Fruit fly (Drosophila melanogaster): ENCODE results near the gene ATPsynCF6.
A peak's percentile ranks its signal among the peaks of the same experiment; 100 is the strongest.

ATPsynCF6 gene

dm6 chr3R:23310151-23310550 is 45.7 kb downstream of the ATPsynCF6 start (continued):
- TF ChIP-seq CG11504 (tag; optimal IDR thresholded peaks at IDR 0.05): no peak
- TF ChIP-seq org-1 (GFP tag; optimal IDR thresholded peaks at IDR 0.05): no peak
- TF ChIP-seq CG3281 (GFP tag; optimal IDR thresholded peaks at IDR 0.05): no peak
- TF ChIP-seq CG15269 (tag; optimal IDR thresholded peaks at IDR 0.05): peak; percentile 1
- no peak for TF ChIP-seq CG3726 (GFP tag; IDR thresholded peaks at IDR 0.05)
- peak; percentile 71 for TF ChIP-seq D19A (tag; optimal IDR thresholded peaks at IDR 0.05)
- peak; percentile 21 for TF ChIP-seq Vsx1 (GFP tag; optimal IDR thresholded peaks at IDR 0.05)
- peak; percentile 9 for TF ChIP-seq CG13424 (tag; optimal IDR thresholded peaks at IDR 0.05)
- no peak for TF ChIP-seq hbn (GFP tag; IDR thresholded peaks at IDR 0.05; ENCODE audit: partially characterized antibody)
- TF ChIP-seq Ptx1 (GFP tag; IDR thresholded peaks at IDR 0.05): peak; percentile 35; the same call in 1 of the 2 replicates
- no peak for TF ChIP-seq CG6813 (GFP tag; optimal IDR thresholded peaks at IDR 0.05)
- TF ChIP-seq CG7556 (GFP tag; optimal IDR thresholded peaks at IDR 0.05): peak; percentile 19
- TF ChIP-seq gem (tag; optimal IDR thresholded peaks at IDR 0.05): peak; percentile 51
- TF ChIP-seq peb (GFP tag; IDR thresholded peaks at IDR 0.05): no peak
- no peak for TF ChIP-seq btn (GFP tag; optimal IDR thresholded peaks at IDR 0.05)
- peak; percentile 14 for TF ChIP-seq grau (tag; optimal IDR thresholded peaks at IDR 0.05)
- TF ChIP-seq row (GFP tag; IDR thresholded peaks at IDR 0.05): peak; percentile 22; the same call in 1 of the 3 replicates
- TF ChIP-seq unpg (GFP tag; optimal IDR thresholded peaks at IDR 0.05): peak; percentile 8
- peak; percentile 1 for TF ChIP-seq dmrt11E (tag; optimal IDR thresholded peaks at IDR 0.05)
- TF ChIP-seq CG2712 (tag; optimal IDR thresholded peaks at IDR 0.05): peak; percentile 6
- TF ChIP-seq CG9817 (tag; optimal IDR thresholded peaks at IDR 0.05): no peak
- peak; percentile 20 for TF ChIP-seq az2 (GFP tag; optimal IDR thresholded peaks at IDR 0.05)
- no peak for TF ChIP-seq MTF-1 (GFP tag; optimal IDR thresholded peaks at IDR 0.05; ENCODE audit: borderline replicate concordance)
- peak; percentile 24 for TF ChIP-seq Sox102F (GFP tag; optimal IDR thresholded peaks at IDR 0.05)
- peak; percentile 50; the same call in 1 of the 3 replicates for TF ChIP-seq CG17361 (GFP tag; IDR thresholded peaks at IDR 0.05)
- TF ChIP-seq CG43689 (GFP tag; IDR thresholded peaks at IDR 0.05): no peak

dm6 chr3R:23309690-23310089 is 46.2 kb downstream of the ATPsynCF6 start:
- TF ChIP-seq klu (GFP tag; IDR thresholded peaks at IDR 0.05) (no peak), Dek (tag; optimal IDR thresholded peaks at IDR 0.05) (no peak), CG2678 (tag; optimal IDR thresholded peaks at IDR 0.05) (no peak), CG18011 (GFP tag; optimal IDR thresholded peaks at IDR 0.05) (no peak), CG3163 (GFP tag; optimal IDR thresholded peaks at IDR 0.05) (no peak), stc (GFP tag; IDR thresholded peaks at IDR 0.05) (no peak), CG3995 (GFP tag; optimal IDR thresholded peaks at IDR 0.05) (no peak), CG18262 (tag; optimal IDR thresholded peaks at IDR 0.05) (no peak), oc (tag; optimal IDR thresholded peaks at IDR 0.05) (peak; percentile 19), lbe (GFP tag; optimal IDR thresholded peaks at IDR 0.05) (no peak), Poxn (GFP tag; IDR thresholded peaks at IDR 0.05) (no peak), CG42726 (GFP tag; IDR thresholded peaks at IDR 0.05; ENCODE audit: partially characterized antibody) (no peak), ro (GFP tag; IDR thresholded peaks at IDR 0.05) (no peak), Awh (GFP tag; IDR thresholded peaks at IDR 0.05) (peak; percentile 93), gcm (GFP tag; optimal IDR thresholded peaks at IDR 0.05) (peak; percentile 88), gsb-n (tag; optimal IDR thresholded peaks at IDR 0.05) (peak; percentile 56), abd-A (tag; optimal IDR thresholded peaks at IDR 0.05) (peak; percentile 48), aop (GFP tag; IDR thresholded peaks at IDR 0.05) (no peak), CG11085 (GFP tag; IDR thresholded peaks at IDR 0.05) (no peak), vvl (GFP tag; IDR thresholded peaks at IDR 0.05) (peak; percentile 93), CG7786 (GFP tag; optimal IDR thresholded peaks at IDR 0.05) (no peak), CG8388 (GFP tag; optimal IDR thresholded peaks at IDR 0.05) (no peak), Sox102F (GFP tag; optimal IDR thresholded peaks at IDR 0.05) (no peak), chinmo (GFP tag; IDR thresholded peaks at IDR 0.05; ENCODE audit: partially characterized antibody) (0 out of 4 replicates have a peak, but pooled peaks have one; percentile 49)

Measured in whole organism, embryonic.